2 worm cellular contexts compared by ENCODE assay signal in genomic region chrIII:12297303-12297702, ce11.
TF ChIP-seq lines count a peak whose summit lies in the region.

No protein-coding gene starts in this region.

TF ChIP-seq in whole organism, L4 larva, 104 proteins besides CTCF, POLR2A, EP300 and RAD21:
- TF ChIP-seq ceh-82 (tag; optimal IDR thresholded peaks at IDR 0.05; lab: Kevin White, UChicago), result no peak
- TF ChIP-seq zfp-3 (GFP tag; conservative IDR thresholded peaks at IDR 0.05; lab: Robert Waterston, UW), result no peak
- TF ChIP-seq dmd-6 (GFP tag; IDR thresholded peaks at IDR 0.05; lab: Robert Waterston, UW), result no peak
- no peak for TF ChIP-seq ztf-7 (tag; optimal IDR thresholded peaks at IDR 0.05; lab: Kevin White, UChicago)
- no peak for TF ChIP-seq Y75B8A.6 (GFP tag; IDR thresholded peaks at IDR 0.05; lab: Robert Waterston, UW)
- peak; percentile 58; the same call in 1 of the 2 replicates for TF ChIP-seq lim-7 (GFP tag; IDR thresholded peaks at IDR 0.05; lab: Robert Waterston, UW)
- TF ChIP-seq F49E8.2 (tag; optimal IDR thresholded peaks at IDR 0.05; lab: Kevin White, UChicago; ENCODE audit: borderline replicate concordance), result no peak
- no peak for TF ChIP-seq php-3 (GFP tag; IDR thresholded peaks at IDR 0.05; lab: Robert Waterston, UW)
- peak; percentile 52 for TF ChIP-seq set-16 (GFP tag; IDR thresholded peaks at IDR 0.05; lab: Robert Waterston, UW)
- TF ChIP-seq mxl-2 (GFP tag; conservative IDR thresholded peaks at IDR 0.05; lab: Robert Waterston, UW), result no peak
- TF ChIP-seq dmd-8 (GFP tag; IDR thresholded peaks at IDR 0.05; lab: Robert Waterston, UW), result 0 out of 2 replicates have a peak, but pooled peaks have one; percentile 50
- TF ChIP-seq lsy-2 (tag; optimal IDR thresholded peaks at IDR 0.05; lab: Kevin White, UChicago), result no peak

TF ChIP-seq in whole organism, young adult, 124 proteins besides CTCF, POLR2A, EP300 and RAD21:
- 0 out of 2 replicates have a peak, but pooled peaks have one; percentile 46 for TF ChIP-seq egl-44 (GFP tag; IDR thresholded peaks at IDR 0.05; lab: Robert Waterston, UW)
- no peak for TF ChIP-seq rpc-1 (optimal IDR thresholded peaks at IDR 0.05; lab: Kevin White, UChicago)
- peak; percentile 56 for TF ChIP-seq rpc-1 (tag; optimal IDR thresholded peaks at IDR 0.05; lab: Kevin White, UChicago)
- no peak for TF ChIP-seq unc-130 (GFP tag; optimal IDR thresholded peaks at IDR 0.05; lab: Kevin White, UChicago)
- TF ChIP-seq T07F8.4 (tag; optimal IDR thresholded peaks at IDR 0.05; lab: Kevin White, UChicago), result no peak
- peak; percentile 32 for TF ChIP-seq tbp1 (GFP tag; optimal IDR thresholded peaks at IDR 0.05; lab: Kevin White, UChicago)
- TF ChIP-seq lin-26 (GFP tag; IDR thresholded peaks at IDR 0.05; lab: Robert Waterston, UW), result no peak
TF ChIP-seq in whole organism, young adult: peak in this region for 3.
